Fruit fly (Drosophila melanogaster) whole organism, pupa: Measurements from ENCODE around the gene Paics.
A peak's percentile ranks its signal among the peaks of the same experiment; 100 is the strongest.

Experiments
- CG10348 ChIP-seq: fragments of 200-800 bp; sonication (Bioruptor generic); IDR thresholded peaks from 2 replicates; pipeline ENCODE4 v1.3.6; 2022; ENCODE audit warnings: missing biosample characterization, missing genetic modification characterization
- CG12605 ChIP-seq: fragments of 200-800 bp; sonication (Bioruptor generic); IDR thresholded peaks from 2 replicates; pipeline ENCODE4 v1.3.6; 2022; ENCODE audit warnings: missing biosample characterization, missing genetic modification characterization
- CG13204 ChIP-seq: fragments of 200-800 bp; sonication (Bioruptor generic); optimal IDR thresholded peaks from 2 replicates; lab custom pipeline; 2018; ENCODE audit warnings: missing biosample characterization, mild to moderate bottlenecking, missing genetic modification characterization, moderate library complexity
- CG14655 ChIP-seq: fragments of 200-800 bp; sonication (Bioruptor generic); optimal IDR thresholded peaks from 3 replicates; lab custom pipeline; 2017; ENCODE audit warnings: mild to moderate bottlenecking, missing biosample characterization, missing genetic modification reagents, missing genetic modification characterization
- CG15710 ChIP-seq: fragments of 200-800 bp; sonication (Bioruptor generic); optimal IDR thresholded peaks from 2 replicates; lab custom pipeline; 2018; ENCODE audit warnings: missing biosample characterization, mild to moderate bottlenecking, missing genetic modification characterization, moderate library complexity
- CG17806 ChIP-seq: fragments of 200-800 bp; sonication (Bioruptor generic); optimal IDR thresholded peaks from 2 replicates; lab custom pipeline; 2018; ENCODE audit warnings: missing biosample characterization, mild to moderate bottlenecking, missing genetic modification characterization, moderate library complexity
- CG32121 ChIP-seq: fragments of 200-800 bp; sonication (Bioruptor generic); IDR thresholded peaks from 2 replicates; pipeline ENCODE4 v1.3.6; 2022; ENCODE audit warnings: missing biosample characterization, missing genetic modification characterization
- CG34367 ChIP-seq: fragments of 200-800 bp; sonication (Bioruptor generic); optimal IDR thresholded peaks from 2 replicates; lab custom pipeline; 2018; ENCODE audit warnings: missing biosample characterization, mild to moderate bottlenecking, missing genetic modification characterization
- CG4496 ChIP-seq: fragments of 200-800 bp; sonication (Bioruptor generic); IDR thresholded peaks from 3 replicates; pipeline ENCODE4 v1.3.6; 2022; ENCODE audit warnings: missing biosample characterization, missing genetic modification characterization
- CG8159 ChIP-seq: fragments of 200-800 bp; sonication (Bioruptor generic); optimal IDR thresholded peaks from 3 replicates; lab custom pipeline; 2018; ENCODE audit warnings: missing biosample characterization, mild to moderate bottlenecking, missing genetic modification characterization, moderate library complexity
- CG8301 ChIP-seq: fragments of 200-800 bp; sonication (Bioruptor generic); optimal IDR thresholded peaks from 2 replicates; lab custom pipeline; 2018; ENCODE audit warnings: missing biosample characterization, mild to moderate bottlenecking, missing genetic modification characterization
- CG9948 ChIP-seq: fragments of 200-800 bp; sonication (Bioruptor generic); optimal IDR thresholded peaks from 2 replicates; lab custom pipeline; 2018; ENCODE audit warnings: missing biosample characterization, mild to moderate bottlenecking, missing genetic modification characterization, moderate library complexity
- D1 ChIP-seq: fragments of 200-800 bp; sonication (Bioruptor generic); optimal IDR thresholded peaks from 2 replicates; lab custom pipeline; 2018; ENCODE audit warnings: missing biosample characterization, mild to moderate bottlenecking, missing genetic modification characterization, moderate library complexity
- EcR ChIP-seq: fragments of 200-800 bp; sonication (Bioruptor generic); optimal IDR thresholded peaks from 3 replicates; lab custom pipeline; 2019; ENCODE audit warnings: missing biosample characterization, missing genetic modification characterization, mild to moderate bottlenecking, moderate library complexity, missing genetic modification reagents
- Ets98B ChIP-seq: fragments of 200-800 bp; sonication (Bioruptor generic); IDR thresholded peaks from 2 replicates; pipeline ENCODE4 v1.3.6; 2022; ENCODE audit warnings: missing biosample characterization, missing genetic modification characterization
- Pif1A ChIP-seq: fragments of 200-800 bp; sonication (Bioruptor generic); optimal IDR thresholded peaks from 3 replicates; lab custom pipeline; 2016; ENCODE audit warnings: missing biosample characterization, missing genetic modification characterization
- Pif1B ChIP-seq: fragments of 200-800 bp; sonication (Bioruptor generic); optimal IDR thresholded peaks from 3 replicates; lab custom pipeline; 2016; ENCODE audit warnings: missing biosample characterization, missing genetic modification characterization
- Snoo ChIP-seq: fragments of 200-800 bp; sonication (Bioruptor generic); optimal IDR thresholded peaks from 3 replicates; lab custom pipeline; 2017; ENCODE audit warnings: missing biosample characterization, mild to moderate bottlenecking, missing genetic modification characterization, inconsistent platforms
- fd96Ca ChIP-seq: fragments of 200-800 bp; sonication (Bioruptor generic); IDR thresholded peaks from 3 replicates; pipeline ENCODE4 v1.3.6; 2022; ENCODE audit warnings: missing biosample characterization, missing genetic modification characterization
- gl ChIP-seq: fragments of 200-800 bp; sonication (Bioruptor generic); optimal IDR thresholded peaks from 2 replicates; lab custom pipeline; 2018; ENCODE audit warnings: missing biosample characterization, mild to moderate bottlenecking, missing genetic modification characterization
- rn ChIP-seq: fragments of 200-800 bp; sonication (Bioruptor generic); IDR thresholded peaks from 2 replicates; pipeline ENCODE4 v1.3.6; 2022; ENCODE audit warnings: missing biosample characterization, missing genetic modification characterization

Gene Paics

dm6 chrX:12744026-12744688 is 16.3 kb downstream of the Paics start, which contains the start of gene CG4004:
Gene CG4004, plus strand, starts transcription at chrX:12744212.
- TF ChIP-seq Pif1A (peak; percentile 66), CG8159 (tag; lab: Kevin White, UChicago) (no peak), CG9948 (tag; lab: Kevin White, UChicago) (peak; percentile 27), CG17806 (tag; lab: Kevin White, UChicago) (peak; percentile 25), CG13204 (GFP tag; lab: Kevin White, UChicago) (peak; percentile 21), D1 (tag; lab: Kevin White, UChicago) (no peak), Snoo (tag; lab: Kevin White, UChicago) (no peak), CG15710 (tag; lab: Kevin White, UChicago) (peak; percentile 22), CG8301 (tag; lab: Kevin White, UChicago) (peak; percentile 15), CG12605 (GFP tag; lab: Robert Waterston, UW) (peak; percentile 88), fd96Ca (peak; percentile 83; the same call in 2 of the 3 replicates), rn (GFP tag; lab: Robert Waterston, UW) (peak; percentile 44; the same call in 1 of the 2 replicates), CG4496 (peak; percentile 90), EcR (GFP tag; lab: Kevin White, UChicago) (no peak), Ets98B (GFP tag; lab: Robert Waterston, UW) (peak; percentile 75), Pif1B (GFP tag; lab: Kevin White, UChicago) (peak; percentile 41), CG34367 (tag; lab: Kevin White, UChicago) (no peak), CG32121 (GFP tag; lab: Robert Waterston, UW) (peak; percentile 66), gl (tag; lab: Kevin White, UChicago) (peak; percentile 22), CG10348 (GFP tag; lab: Robert Waterston, UW) (no peak), CG14655 (GFP tag; lab: Kevin White, UChicago) (peak; percentile 34)
- TF ChIP-seq, all 21 proteins: peak for 15

- TF ChIP-seq CG14655 (GFP tag; lab: Kevin White, UChicago), result peak; percentile 35
- TF ChIP-seq CG13204 (GFP tag; lab: Kevin White, UChicago), result no peak
- TF ChIP-seq CG12605 (GFP tag; lab: Robert Waterston, UW), result peak; percentile 70
- no peak for TF ChIP-seq CG10348 (GFP tag; lab: Robert Waterston, UW)
- no peak for TF ChIP-seq CG8159 (tag; lab: Kevin White, UChicago)
- no peak for TF ChIP-seq CG9948 (tag; lab: Kevin White, UChicago)
- no peak for TF ChIP-seq CG17806 (tag; lab: Kevin White, UChicago)
- TF ChIP-seq CG32121 (GFP tag; lab: Robert Waterston, UW), result peak; percentile 66
- TF ChIP-seq CG8301 (tag; lab: Kevin White, UChicago), result no peak
- TF ChIP-seq Ets98B (GFP tag; lab: Robert Waterston, UW), result peak; percentile 60
- no peak for TF ChIP-seq CG34367 (tag; lab: Kevin White, UChicago)
- TF ChIP-seq CG4496, result peak; percentile 74; the same call in 2 of the 3 replicates
- TF ChIP-seq Pif1B (GFP tag; lab: Kevin White, UChicago), result no peak
- peak; percentile 27; the same call in 1 of the 3 replicates for TF ChIP-seq fd96Ca
- no peak for TF ChIP-seq CG15710 (tag; lab: Kevin White, UChicago)
- TF ChIP-seq Snoo (tag; lab: Kevin White, UChicago), result no peak
- TF ChIP-seq rn (GFP tag; lab: Robert Waterston, UW), result peak; percentile 68; the same call in 1 of the 2 replicates
- no peak for TF ChIP-seq gl (tag; lab: Kevin White, UChicago)
- TF ChIP-seq EcR (GFP tag; lab: Kevin White, UChicago), result no peak
These were observed 17.1 kb downstream of the Paics start for dm6 chrX:12743296-12743695.

DNA sequence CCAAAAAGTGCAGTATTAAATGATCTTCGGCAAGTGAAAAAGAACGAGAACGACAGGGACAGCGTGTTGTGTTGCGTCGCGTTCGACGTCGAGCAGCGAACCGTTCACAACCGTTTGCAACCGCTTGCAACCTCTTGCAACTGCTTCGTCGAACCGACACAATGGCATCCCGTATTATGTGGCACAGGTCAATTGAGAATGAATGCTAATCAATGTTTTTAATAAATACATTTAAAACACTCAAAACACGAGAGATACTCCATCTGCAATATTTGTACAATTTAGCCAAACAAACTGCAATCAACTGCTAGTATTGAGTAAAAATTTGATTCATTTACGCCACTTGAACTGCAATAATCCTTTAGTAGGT is 17.8 kb downstream of the Paics start:
- TF ChIP-seq CG15710 (tag; lab: Kevin White, UChicago) (no peak), CG4496 (peak; percentile 33; the same call in 1 of the 3 replicates), CG10348 (GFP tag; lab: Robert Waterston, UW) (no peak), CG12605 (GFP tag; lab: Robert Waterston, UW) (peak; percentile 34; the same call in 1 of the 2 replicates)

DNA sequence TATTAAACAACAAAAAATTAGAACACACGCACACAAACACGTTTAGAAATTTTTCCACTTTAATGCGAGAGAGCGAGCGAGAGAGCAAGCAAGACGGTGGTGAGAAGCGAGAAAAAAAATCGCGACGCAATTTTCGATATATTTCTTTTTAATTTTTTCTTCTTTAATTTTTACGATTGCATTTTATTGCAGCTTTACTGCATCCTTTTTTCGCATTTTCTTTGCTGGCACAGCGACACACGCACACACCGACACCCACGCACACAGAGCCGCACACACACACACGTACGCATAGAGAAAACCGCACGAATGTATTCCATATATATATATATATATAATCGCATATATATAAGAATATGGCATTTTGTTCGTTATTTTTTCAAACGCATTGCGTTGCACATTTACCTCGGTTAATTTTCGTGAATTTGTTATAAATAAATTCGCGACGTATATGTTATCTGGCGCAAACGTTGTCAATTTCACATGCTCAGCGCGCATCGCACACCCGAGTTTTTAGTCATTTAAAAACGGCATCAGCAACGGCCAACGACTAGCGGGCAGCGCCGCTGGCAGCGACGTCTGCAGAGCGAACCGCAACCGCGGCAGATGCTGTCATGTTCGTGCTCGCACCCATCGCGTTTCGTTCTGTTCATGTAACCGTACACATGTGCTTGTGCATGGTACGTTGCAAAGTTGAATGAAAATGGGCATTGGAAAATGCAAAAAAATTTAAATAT is 18.3 kb downstream of the Paics start, which contains the start of gene Smr:
Gene Smr (minus strand): TSS at position 705 of the 737 bp plus-strand sequence.
- no peak for TF ChIP-seq D1 (tag; lab: Kevin White, UChicago)
- no peak for TF ChIP-seq CG32121 (GFP tag; lab: Robert Waterston, UW)
- TF ChIP-seq Pif1B (GFP tag; lab: Kevin White, UChicago), result no peak
- TF ChIP-seq EcR (GFP tag; lab: Kevin White, UChicago), result peak; percentile 25
- peak; percentile 54; the same call in 1 of the 3 replicates for TF ChIP-seq CG4496
- no peak for TF ChIP-seq CG15710 (tag; lab: Kevin White, UChicago)
- TF ChIP-seq fd96Ca, result no peak
- TF ChIP-seq Ets98B (GFP tag; lab: Robert Waterston, UW), result peak; percentile 17; the same call in 1 of the 2 replicates
- TF ChIP-seq CG9948 (tag; lab: Kevin White, UChicago), result no peak
- no peak for TF ChIP-seq Pif1A
- TF ChIP-seq rn (GFP tag; lab: Robert Waterston, UW), result no peak

DNA sequence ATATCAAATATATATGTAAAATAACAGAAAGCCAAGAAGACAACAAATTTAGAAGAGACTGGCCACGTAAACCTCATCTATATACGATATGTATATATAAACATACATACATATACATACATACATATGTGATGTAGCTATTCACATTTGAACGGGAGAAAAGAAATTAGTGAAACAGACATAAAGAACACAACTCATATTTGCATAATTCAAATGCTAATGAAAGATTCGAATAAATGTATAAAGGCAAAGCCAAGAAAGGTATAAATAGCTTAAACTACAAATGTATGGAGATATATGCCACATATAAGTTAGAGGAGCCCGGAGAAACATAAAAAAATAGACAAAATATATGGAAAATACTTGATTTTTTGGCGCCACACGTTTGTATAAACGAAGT is 20.0 kb downstream of the Paics start:
- no peak for TF ChIP-seq CG32121 (GFP tag; lab: Robert Waterston, UW)
- no peak for TF ChIP-seq Pif1A
- no peak for TF ChIP-seq rn (GFP tag; lab: Robert Waterston, UW)
- TF ChIP-seq Ets98B (GFP tag; lab: Robert Waterston, UW), result no peak
- TF ChIP-seq gl (tag; lab: Kevin White, UChicago), result no peak
- TF ChIP-seq CG4496, result no peak
- no peak for TF ChIP-seq CG8301 (tag; lab: Kevin White, UChicago)
- no peak for TF ChIP-seq CG14655 (GFP tag; lab: Kevin White, UChicago)
- no peak for TF ChIP-seq CG34367 (tag; lab: Kevin White, UChicago)
- TF ChIP-seq CG9948 (tag; lab: Kevin White, UChicago), result no peak
- TF ChIP-seq D1 (tag; lab: Kevin White, UChicago), result no peak
- no peak for TF ChIP-seq CG15710 (tag; lab: Kevin White, UChicago)
